Worm (Caenorhabditis elegans) whole organism, young adult: ENCODE data around the gene B0238.15.
A peak's percentile ranks its signal among the peaks of the same experiment; 100 is the strongest.

ENCODE experiments used
- B0019.2 ChIP-seq: fragments of 200-800 bp; sonication (Bioruptor generic); conservative IDR thresholded peaks from 2 replicates; pipeline ENCODE4 v1.3.6; 2022; ENCODE audit warnings: missing genetic modification reagents, missing genetic modification characterization, missing compliant biosample characterization
- B0261.1 ChIP-seq: sonication (generic microtip); optimal IDR thresholded peaks from 2 replicates; lab custom pipeline; 2016; ENCODE audit warnings: mild to moderate bottlenecking, missing genetic modification characterization, moderate library complexity, missing compliant biosample characterization
- B0336.3 ChIP-seq: fragments of 200-800 bp; sonication (Bioruptor generic); IDR thresholded peaks from 2 replicates; pipeline ENCODE4 v1.3.6; 2022; ENCODE audit warnings: missing genetic modification characterization, missing compliant biosample characterization
- F55B11.4 ChIP-seq: sonication (generic microtip); optimal IDR thresholded peaks from 2 replicates; lab custom pipeline; 2016; ENCODE audit warnings: missing compliant biosample characterization, missing genetic modification characterization, borderline replicate concordance; ENCODE audit not compliant: insufficient read depth
- F57A8.1 ChIP-seq: fragments of 200-800 bp; sonication (Bioruptor generic); optimal IDR thresholded peaks from 2 replicates; lab custom pipeline; 2018; ENCODE audit warnings: mild to moderate bottlenecking, missing genetic modification characterization, moderate library complexity, missing compliant biosample characterization
- athp-1 ChIP-seq: sonication (generic microtip); optimal IDR thresholded peaks from 2 replicates; lab custom pipeline; 2017; ENCODE audit warnings: mild to moderate bottlenecking, missing genetic modification characterization, missing compliant biosample characterization
- ceh-79 ChIP-seq: sonication (generic microtip); optimal IDR thresholded peaks from 2 replicates; lab custom pipeline; 2017; ENCODE audit warnings: mild to moderate bottlenecking, missing genetic modification characterization, missing compliant biosample characterization
- chd-7 ChIP-seq: sonication (generic microtip); optimal IDR thresholded peaks from 2 replicates; lab custom pipeline; 2016; ENCODE audit warnings: mild to moderate bottlenecking, missing genetic modification characterization, moderate library complexity, missing compliant biosample characterization
- die-1 ChIP-seq: sonication (generic microtip); optimal IDR thresholded peaks from 2 replicates; lab custom pipeline; 2016; ENCODE audit warnings: missing genotype, mild to moderate bottlenecking, missing genetic modification characterization, missing compliant biosample characterization
- efl-1 ChIP-seq: fragments of 150-350 bp; optimal IDR thresholded peaks from 2 replicates; lab custom pipeline; 2014; ENCODE audit warnings: missing biosample characterization, missing genetic modification reagents, missing genetic modification characterization
- ets-4 ChIP-seq: fragments of 200-800 bp; sonication (Bioruptor generic); optimal IDR thresholded peaks from 2 replicates; lab custom pipeline; 2018; ENCODE audit warnings: mild to moderate bottlenecking, missing genetic modification characterization, missing compliant biosample characterization
- fkh-3 ChIP-seq: sonication (generic microtip); optimal IDR thresholded peaks from 2 replicates; lab custom pipeline; 2016; ENCODE audit warnings: mild to moderate bottlenecking, missing genetic modification characterization, missing compliant biosample characterization
- hlh-12 ChIP-seq: sonication (generic microtip); optimal IDR thresholded peaks from 2 replicates; lab custom pipeline; 2016; ENCODE audit warnings: missing genetic modification characterization, missing compliant biosample characterization
- lin-54 ChIP-seq: fragments of 200-800 bp; sonication (Bioruptor generic); optimal IDR thresholded peaks from 2 replicates; lab custom pipeline; 2018; ENCODE audit warnings: mild to moderate bottlenecking, missing genetic modification characterization, missing compliant biosample characterization
- lir-1 ChIP-seq: fragments of 200-800 bp; sonication (Bioruptor generic); conservative IDR thresholded peaks from 2 replicates; pipeline ENCODE4 v1.3.6; 2022; ENCODE audit warnings: missing genetic modification reagents, missing genetic modification characterization, missing compliant biosample characterization
- lsl-1 ChIP-seq: fragments of 200-800 bp; sonication (Bioruptor generic); optimal IDR thresholded peaks from 2 replicates; lab custom pipeline; 2018; ENCODE audit warnings: mild to moderate bottlenecking, missing genetic modification characterization, moderate library complexity, missing compliant biosample characterization
- nhr-179 ChIP-seq: sonication (generic microtip); optimal IDR thresholded peaks from 2 replicates; lab custom pipeline; 2016; ENCODE audit warnings: mild to moderate bottlenecking, missing genetic modification characterization, missing compliant biosample characterization
- nhr-27 ChIP-seq: fragments of 200-800 bp; sonication (Bioruptor generic); optimal IDR thresholded peaks from 2 replicates; lab custom pipeline; 2018; ENCODE audit warnings: mild to moderate bottlenecking, missing genetic modification characterization, moderate library complexity, missing compliant biosample characterization
- nhr-90 ChIP-seq: sonication (generic microtip); optimal IDR thresholded peaks from 2 replicates; lab custom pipeline; 2016; ENCODE audit warnings: missing genotype, mild to moderate bottlenecking, missing genetic modification characterization, missing compliant biosample characterization
- rcor-1 ChIP-seq: fragments of 200-800 bp; sonication (Bioruptor generic); IDR thresholded peaks from 2 replicates; pipeline ENCODE4 v1.3.6; 2022; ENCODE audit warnings: missing genetic modification reagents, missing genetic modification characterization, missing compliant biosample characterization
- rec-8 ChIP-seq, 2 experiments: sonication (generic microtip); optimal IDR thresholded peaks; 2 replicates each; lab custom pipeline; 2016; ENCODE audit warnings: mild to moderate bottlenecking in 2 of 2, missing genetic modification characterization in 2 of 2, missing genetic modification reagents in 2 of 2, missing genotype in 2 of 2, missing biosample characterization in 1 of 2, missing compliant biosample characterization in 1 of 2, moderate library complexity in 1 of 2
- repo-1 ChIP-seq: sonication (generic microtip); optimal IDR thresholded peaks from 2 replicates; lab custom pipeline; 2017; ENCODE audit warnings: mild to moderate bottlenecking, missing genetic modification characterization, missing compliant biosample characterization
- rpc-1 ChIP-seq, 2 experiments: fragments of 150-350 bp in 1 of 2; sonication (generic microtip) in 1 of 2; optimal IDR thresholded peaks; 2 replicates each; lab custom pipeline; 2014 to 2018; ENCODE audit warnings: missing biosample characterization in 1 of 2, missing genetic modification characterization in 1 of 2, missing genetic modification reagents in 1 of 2, missing genotype in 1 of 2
- sea-2 ChIP-seq: fragments of 200-800 bp; sonication (Bioruptor generic); IDR thresholded peaks from 2 replicates; pipeline ENCODE4 v1.3.6; 2022; ENCODE audit warnings: missing genetic modification characterization, missing compliant biosample characterization
- snpc-3.4 ChIP-seq: sonication (generic microtip); optimal IDR thresholded peaks from 2 replicates; lab custom pipeline; 2017; ENCODE audit warnings: missing genetic modification characterization, mild to moderate bottlenecking, missing compliant biosample characterization, antibody characterized with exemption, moderate library complexity, missing genotype, missing genetic modification reagents
- sptf-2 ChIP-seq: fragments of 200-800 bp; sonication (Bioruptor generic); optimal IDR thresholded peaks from 2 replicates; lab custom pipeline; 2018; ENCODE audit warnings: mild to moderate bottlenecking, missing genetic modification characterization, missing compliant biosample characterization
- unc-62 ChIP-seq: fragments of 150-350 bp; optimal IDR thresholded peaks from 2 replicates; lab custom pipeline; 2014; ENCODE audit warnings: missing biosample characterization, missing genetic modification reagents, missing genetic modification characterization
- zfh-2 ChIP-seq: fragments of 200-800 bp; sonication (Bioruptor generic); conservative IDR thresholded peaks from 2 replicates; pipeline ENCODE4 v1.3.6; 2022; ENCODE audit warnings: missing genetic modification reagents, missing genetic modification characterization, missing compliant biosample characterization
- ztf-22 ChIP-seq: fragments of 200-800 bp; sonication (Bioruptor generic); optimal IDR thresholded peaks from 2 replicates; lab custom pipeline; 2018; ENCODE audit warnings: mild to moderate bottlenecking, missing genetic modification characterization, moderate library complexity, missing compliant biosample characterization
- ztf-28 ChIP-seq: fragments of 200-800 bp; sonication (Bioruptor generic); IDR thresholded peaks from 2 replicates; pipeline ENCODE4 v1.3.6; 2022; ENCODE audit warnings: missing genetic modification reagents, missing genetic modification characterization, missing compliant biosample characterization

Gene B0238.15

ce11 chrV:5278001-5278400, 38.0 kb downstream of the B0238.15 start, which contains the start of gene B0238.9:
Gene B0238.9, minus strand, starts transcription at chrV:5278101.
- TF ChIP-seq repo-1 (tag; lab: Kevin White, UChicago) (no peak), lsl-1 (peak; percentile 26), efl-1 (GFP tag; lab: Kevin White, UChicago) (no peak)

ce11 chrV:5284270-5284980, 44.4 kb downstream of the B0238.15 start:
- TF ChIP-seq hlh-12 (tag; lab: Kevin White, UChicago): peak; percentile 58
- TF ChIP-seq athp-1 (tag; lab: Kevin White, UChicago): peak; percentile 10
- peak; percentile 48 for TF ChIP-seq die-1 (tag; lab: Kevin White, UChicago)
- peak; percentile 51 for TF ChIP-seq nhr-27 (tag; lab: Kevin White, UChicago)
- TF ChIP-seq sptf-2 (GFP tag; lab: Kevin White, UChicago): peak; percentile 61
- TF ChIP-seq ets-4 (GFP tag; lab: Kevin White, UChicago): peak; percentile 76
- TF ChIP-seq fkh-3 (tag; lab: Kevin White, UChicago): peak; percentile 57
- TF ChIP-seq nhr-179 (tag; lab: Kevin White, UChicago): peak; percentile 15
- peak; percentile 72 for TF ChIP-seq ceh-79 (tag; lab: Kevin White, UChicago)
- peak; percentile 52 for TF ChIP-seq F57A8.1
- TF ChIP-seq rec-8 (tag; optimal IDR thresholded peaks at IDR 0.05; lab: Kevin White, UChicago): peak; percentile 3 to 18
- peak; percentile 5 for TF ChIP-seq lin-54
- TF ChIP-seq F55B11.4: peak; percentile 42
- peak; percentile 80 for TF ChIP-seq ztf-22 (GFP tag; lab: Kevin White, UChicago)

ce11 chrV:5287273-5287672, 47.3 kb downstream of the B0238.15 start, which contains the start of gene Y49G5A.1:
Gene Y49G5A.1, minus strand, starts transcription at chrV:5287373.
- no peak for TF ChIP-seq unc-62
- no peak for TF ChIP-seq rcor-1 (GFP tag; lab: Robert Waterston, UW)
- TF ChIP-seq athp-1 (tag; lab: Kevin White, UChicago): no peak
- no peak for TF ChIP-seq B0019.2 (GFP tag; lab: Robert Waterston, UW)
- no peak for TF ChIP-seq zfh-2 (GFP tag; lab: Robert Waterston, UW)
- TF ChIP-seq ztf-28 (GFP tag; lab: Robert Waterston, UW): no peak
- TF ChIP-seq nhr-90 (tag; lab: Kevin White, UChicago): no peak
- no peak for TF ChIP-seq lir-1 (GFP tag; lab: Robert Waterston, UW)
- no peak for TF ChIP-seq B0261.1 (tag; lab: Kevin White, UChicago)
- no peak for TF ChIP-seq snpc-3.4 (tag; lab: Kevin White, UChicago)
- no peak for TF ChIP-seq chd-7 (tag; lab: Kevin White, UChicago)
- TF ChIP-seq rpc-1 (optimal IDR thresholded peaks at IDR 0.05; lab: Kevin White, UChicago): no peak
- no peak for TF ChIP-seq rpc-1 (tag; optimal IDR thresholded peaks at IDR 0.05; lab: Kevin White, UChicago)

- TF ChIP-seq die-1 (tag; lab: Kevin White, UChicago) (no peak), sea-2 (no peak), B0336.3 (GFP tag; lab: Robert Waterston, UW) (no peak)
Observed at ce11 chrV:5288676-5289075, 48.7 kb downstream of the B0238.15 start.
